Worm (Caenorhabditis elegans) whole organism, young adult: ENCODE data around the gene F26F12.5.

Experiments used
- him-1 ChIP-seq: sonication (generic microtip); optimal IDR thresholded peaks from 2 replicates; lab custom pipeline; 2016; ENCODE audit warnings: missing genotype, missing genetic modification reagents, missing genetic modification characterization, missing compliant biosample characterization
- sea-2 ChIP-seq: fragments of 200-800 bp; sonication (Bioruptor generic); IDR thresholded peaks from 2 replicates; pipeline ENCODE4 v1.3.6; 2022; ENCODE audit warnings: missing genetic modification characterization, missing compliant biosample characterization

DNA sequence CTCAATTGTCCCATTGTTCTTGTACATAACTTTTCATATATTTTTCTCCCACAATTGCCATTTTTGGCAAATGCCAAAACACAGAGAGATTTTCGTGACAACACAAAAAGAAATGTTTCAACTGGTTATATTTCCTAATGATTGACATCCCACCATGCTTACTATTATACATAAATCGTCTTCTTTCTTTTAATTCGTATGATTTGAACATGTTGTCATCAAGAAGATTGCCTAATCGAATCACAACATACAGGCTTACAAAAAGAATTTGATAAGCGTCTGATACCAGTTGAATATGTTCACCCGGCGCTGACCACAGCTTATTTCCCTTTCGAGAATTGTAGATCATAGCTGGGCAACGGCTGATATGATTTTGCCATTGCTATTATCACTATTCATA lies 30.0 kb upstream of the F26F12.5 start, which contains the start of gene grd-9:
- TF ChIP-seq sea-2 (no peak), him-1 (tag; lab: Kevin White, UChicago) (no peak)
